Worm (Caenorhabditis elegans) whole organism, L3 larva: ENCODE data around the gene csa-1.

Experiments used
- aly-2 ChIP-seq: fragments of 150-350 bp; optimal IDR thresholded peaks from 2 replicates; lab custom pipeline; 2014; ENCODE audit warnings: missing biosample characterization, missing genetic modification characterization
- ceh-82 ChIP-seq: fragments of 150-350 bp; optimal IDR thresholded peaks from 2 replicates; lab custom pipeline; 2014; ENCODE audit warnings: missing biosample characterization, missing genetic modification characterization
- elt-3 ChIP-seq, 3 experiments: fragments of 150-350 bp in 1 of 3; sonication (generic microtip) in 2 of 3; optimal IDR thresholded peaks; 2 replicates in 2 of 3; 4 replicates in 1 of 3; lab custom pipeline; 2014 to 2017; ENCODE audit warnings: missing biosample characterization in 3 of 3, missing genetic modification characterization in 3 of 3
- mml-1 ChIP-seq: fragments of 150-350 bp; sonication (generic microtip); optimal IDR thresholded peaks from 3 replicates; lab custom pipeline; 2014; ENCODE audit warnings: missing biosample characterization, missing genetic modification characterization
- nhr-11 ChIP-seq: fragments of 150-350 bp; optimal IDR thresholded peaks from 2 replicates; lab custom pipeline; 2014; ENCODE audit warnings: missing biosample characterization, missing genetic modification characterization
- nhr-23 ChIP-seq: fragments of 150-350 bp; optimal IDR thresholded peaks from 2 replicates; lab custom pipeline; 2014; ENCODE audit warnings: missing biosample characterization, missing genetic modification reagents, missing genetic modification characterization
- nhr-28 ChIP-seq: fragments of 150-350 bp; optimal IDR thresholded peaks from 2 replicates; lab custom pipeline; 2014; ENCODE audit warnings: missing biosample characterization, missing genetic modification characterization
- zag-1 ChIP-seq: fragments of 150-350 bp; optimal IDR thresholded peaks from 2 replicates; lab custom pipeline; 2014; ENCODE audit warnings: missing biosample characterization, missing genetic modification characterization

ce11 chrII:9310794-9311193 is 8.7 kb downstream of the csa-1 start:
- TF ChIP-seq aly-2 (tag; lab: Kevin White, UChicago) = no peak
- TF ChIP-seq elt-3 (tag; optimal IDR thresholded peaks at IDR 0.05; lab: Kevin White, UChicago) = no peak
- no peak for TF ChIP-seq nhr-11 (tag; lab: Kevin White, UChicago)
- no peak for TF ChIP-seq nhr-23
- no peak for TF ChIP-seq mml-1 (tag; lab: Kevin White, UChicago)
- TF ChIP-seq zag-1 = no peak
- TF ChIP-seq ceh-82 (tag; lab: Kevin White, UChicago) = no peak
- TF ChIP-seq nhr-28 (tag; lab: Kevin White, UChicago) = no peak
